Worm (Caenorhabditis elegans) whole organism, young adult: Measurements from ENCODE around the gene dmsr-4.

Experiments
- akir-1 ChIP-seq: fragments of 200-800 bp; sonication (Bioruptor generic); optimal IDR thresholded peaks from 2 replicates; lab custom pipeline; 2018; ENCODE audit warnings: mild to moderate bottlenecking, missing genetic modification characterization, moderate library complexity, missing compliant biosample characterization
- snpc-3.4 ChIP-seq: sonication (generic microtip); optimal IDR thresholded peaks from 2 replicates; lab custom pipeline; 2017; ENCODE audit warnings: missing genetic modification characterization, mild to moderate bottlenecking, missing compliant biosample characterization, antibody characterized with exemption, moderate library complexity, missing genotype, missing genetic modification reagents

ce11 chrII:320783-321182 lies 36.1 kb downstream of the dmsr-4 start:
- TF ChIP-seq snpc-3.4 (tag; lab: Kevin White, UChicago) (no peak), akir-1 (GFP tag; lab: Kevin White, UChicago) (no peak)
